Fruit fly (Drosophila melanogaster) whole organism, wandering third instar larva: ENCODE measurements around the gene Chsy.

Experiments
- Abd-B ChIP-seq: fragments of >200 bp; optimal IDR thresholded peaks from 2 replicates; lab custom pipeline; 2017; ENCODE audit warnings: missing biosample characterization, missing genetic modification characterization
- CG32264 ChIP-seq: fragments of 200-800 bp; sonication (Bioruptor generic); optimal IDR thresholded peaks from 2 replicates; lab custom pipeline; 2016; ENCODE audit warnings: missing biosample characterization, missing genetic modification characterization
- CG9705 ChIP-seq: fragments of 200-800 bp; sonication (Bioruptor generic); optimal IDR thresholded peaks from 2 replicates; lab custom pipeline; 2018; ENCODE audit warnings: missing biosample characterization, mild to moderate bottlenecking, missing genetic modification characterization
- CrebA ChIP-seq: fragments of 200-800 bp; sonication (Bioruptor generic); optimal IDR thresholded peaks from 2 replicates; lab custom pipeline; 2016; ENCODE audit warnings: missing biosample characterization, mild to moderate bottlenecking, missing genetic modification characterization, borderline replicate concordance
- Dfd ChIP-seq: fragments of >200 bp; optimal IDR thresholded peaks from 2 replicates; lab custom pipeline; 2017; ENCODE audit warnings: missing biosample characterization, missing genetic modification characterization
- Dif ChIP-seq: fragments of 200-275, 200-300 bp; sonication (Bioruptor generic); optimal IDR thresholded peaks from 2 replicates; lab custom pipeline; 2018; ENCODE audit warnings: missing biosample characterization, missing genetic modification characterization; ENCODE audit not compliant: partially characterized antibody
- GATAd ChIP-seq: sonication (Bioruptor generic); optimal IDR thresholded peaks from 2 replicates; lab custom pipeline; 2016; ENCODE audit warnings: missing biosample characterization, missing genetic modification characterization
- HLH106 ChIP-seq: fragments of 200-800 bp; optimal IDR thresholded peaks from 3 replicates; lab custom pipeline; 2019; ENCODE audit warnings: missing biosample characterization, mild to moderate bottlenecking, missing genetic modification characterization, moderate library complexity
- Hnf4 ChIP-seq: fragments of 200-800 bp; sonication (Bioruptor generic); optimal IDR thresholded peaks from 2 replicates; lab custom pipeline; 2016; ENCODE audit warnings: missing biosample characterization, mild to moderate bottlenecking, missing genetic modification characterization
- Hr78 ChIP-seq: fragments of >200 bp; optimal IDR thresholded peaks from 2 replicates; lab custom pipeline; 2017; ENCODE audit warnings: missing biosample characterization, missing genetic modification characterization
- Hr83 ChIP-seq: fragments of 200-300 bp; sonication (Bioruptor generic); optimal IDR thresholded peaks from 2 replicates; lab custom pipeline; 2016; ENCODE audit warnings: missing biosample characterization, mild to moderate bottlenecking, missing genetic modification characterization, moderate library complexity; ENCODE audit not compliant: poor library complexity, severe bottlenecking
- Jra ChIP-seq: sonication (Bioruptor generic); optimal IDR thresholded peaks from 2 replicates; lab custom pipeline; 2016; ENCODE audit warnings: missing biosample characterization, missing genetic modification characterization
- Mio ChIP-seq: sonication (Bioruptor generic); optimal IDR thresholded peaks from 2 replicates; lab custom pipeline; 2016; ENCODE audit warnings: missing biosample characterization, missing genetic modification characterization
- Myc ChIP-seq: fragments of >200 bp; optimal IDR thresholded peaks from 2 replicates; lab custom pipeline; 2017
- N ChIP-seq: fragments of >200 bp; optimal IDR thresholded peaks from 2 replicates; lab custom pipeline; 2018; ENCODE audit warnings: missing biosample characterization, missing external identifiers, missing genetic modification characterization
- OdsH ChIP-seq: fragments of 200-800 bp; sonication (Bioruptor generic); optimal IDR thresholded peaks from 2 replicates; lab custom pipeline; 2016; ENCODE audit warnings: missing biosample characterization, mild to moderate bottlenecking, missing genetic modification characterization
- Rel ChIP-seq, 2 experiments: fragments of 200-800 bp; sonication (Bioruptor generic) in 1 of 2; optimal IDR thresholded peaks; 2 replicates in 1 of 2; 3 replicates in 1 of 2; lab custom pipeline; 2016 to 2019; ENCODE audit warnings: mild to moderate bottlenecking in 2 of 2, missing biosample characterization in 2 of 2, missing genetic modification characterization in 2 of 2, moderate library complexity in 1 of 2
- Sp1 ChIP-seq: fragments of 200-800 bp; sonication (Bioruptor generic); optimal IDR thresholded peaks from 3 replicates; lab custom pipeline; 2019; ENCODE audit warnings: missing biosample characterization, mild to moderate bottlenecking, missing genetic modification characterization, moderate library complexity
- Vsx2 ChIP-seq: fragments of 200-300, 225-300 bp; sonication (Bioruptor generic); optimal IDR thresholded peaks from 2 replicates; lab custom pipeline; 2018; ENCODE audit warnings: missing biosample characterization, missing genetic modification characterization; ENCODE audit not compliant: partially characterized antibody
- br ChIP-seq: fragments of 200-800 bp; sonication (Bioruptor generic); optimal IDR thresholded peaks from 2 replicates; lab custom pipeline; 2016; ENCODE audit warnings: missing biosample characterization, missing genetic modification characterization
- brk ChIP-seq: fragments of 200-800 bp; sonication (Bioruptor generic); optimal IDR thresholded peaks from 2 replicates; lab custom pipeline; 2016; ENCODE audit warnings: missing biosample characterization, mild to moderate bottlenecking, missing genetic modification characterization
- dl ChIP-seq, 2 experiments: fragments of 175-275, 200-275 bp in 1 of 2; fragments of 200-275 bp in 1 of 2; sonication (Bioruptor generic); optimal IDR thresholded peaks; lab custom pipeline; 2018; ENCODE audit warnings: mild to moderate bottlenecking in 2 of 2, missing biosample characterization in 2 of 2, missing genetic modification characterization in 2 of 2, moderate library complexity in 2 of 2; ENCODE audit not compliant: partially characterized antibody in 2 of 2, insufficient read depth in 1 of 2
- dmrt93B ChIP-seq: fragments of 200-800 bp; sonication (Bioruptor generic); optimal IDR thresholded peaks from 2 replicates; lab custom pipeline; 2018; ENCODE audit warnings: missing biosample characterization, mild to moderate bottlenecking, missing genetic modification characterization
- dsf ChIP-seq: sonication (Bioruptor generic); optimal IDR thresholded peaks from 2 replicates; lab custom pipeline; 2016; ENCODE audit warnings: missing biosample characterization, missing genetic modification characterization, borderline replicate concordance
- ey ChIP-seq: fragments of 200-800 bp; sonication (Bioruptor generic); optimal IDR thresholded peaks from 2 replicates; lab custom pipeline; 2016; ENCODE audit warnings: missing biosample characterization, missing genetic modification characterization
- foxo ChIP-seq, 2 experiments: fragments of 200-800 bp; sonication (Bioruptor generic); optimal IDR thresholded peaks; 2 replicates in 1 of 2; 3 replicates in 1 of 2; lab custom pipeline; 2016 to 2017; ENCODE audit warnings: missing biosample characterization in 2 of 2, missing genetic modification characterization in 2 of 2
- fru ChIP-seq: fragments of 200-800 bp; sonication (Bioruptor generic); optimal IDR thresholded peaks from 3 replicates; lab custom pipeline; 2016; ENCODE audit warnings: missing biosample characterization, mild to moderate bottlenecking, missing genetic modification characterization
- h ChIP-seq: fragments of 200-800 bp; sonication (Bioruptor generic); optimal IDR thresholded peaks from 3 replicates; lab custom pipeline; 2016; ENCODE audit warnings: missing biosample characterization, mild to moderate bottlenecking, missing genetic modification characterization
- jim ChIP-seq: fragments of 175-275, 200-325 bp; sonication (Bioruptor generic); optimal IDR thresholded peaks from 2 replicates; lab custom pipeline; 2016; ENCODE audit warnings: missing biosample characterization, mild to moderate bottlenecking, missing genetic modification characterization
- lola ChIP-seq: fragments of >200 bp; optimal IDR thresholded peaks from 2 replicates; lab custom pipeline; 2017; ENCODE audit warnings: missing biosample characterization, missing genetic modification characterization
- pan ChIP-seq: fragments of >200 bp; optimal IDR thresholded peaks from 2 replicates; lab custom pipeline; 2017
- psq ChIP-seq: fragments of 200-800 bp; sonication (Bioruptor generic); optimal IDR thresholded peaks from 3 replicates; lab custom pipeline; 2017; ENCODE audit warnings: missing biosample characterization, mild to moderate bottlenecking, missing genetic modification characterization, moderate library complexity
- rgr ChIP-seq: fragments of 200-800 bp; sonication (Bioruptor generic); optimal IDR thresholded peaks from 3 replicates; lab custom pipeline; 2016; ENCODE audit warnings: missing biosample characterization, mild to moderate bottlenecking, missing genetic modification characterization
- sage ChIP-seq: fragments of 200-800 bp; sonication (Bioruptor generic); optimal IDR thresholded peaks from 2 replicates; lab custom pipeline; 2016; ENCODE audit warnings: missing biosample characterization, mild to moderate bottlenecking, missing genetic modification characterization
- sv ChIP-seq: fragments of 200-800 bp; sonication (Bioruptor generic); optimal IDR thresholded peaks from 3 replicates; lab custom pipeline; 2016; ENCODE audit warnings: missing biosample characterization, missing genetic modification characterization
- tai ChIP-seq: sonication (Bioruptor generic); optimal IDR thresholded peaks from 2 replicates; lab custom pipeline; 2016; ENCODE audit warnings: missing biosample characterization, missing genetic modification characterization
- usp ChIP-seq: fragments of >200 bp; optimal IDR thresholded peaks from 2 replicates; lab custom pipeline; 2017; ENCODE audit warnings: missing biosample characterization, missing genetic modification characterization
- woc ChIP-seq: sonication (Bioruptor generic); optimal IDR thresholded peaks from 2 replicates; lab custom pipeline; 2016; ENCODE audit warnings: missing biosample characterization, mild to moderate bottlenecking, missing genetic modification characterization

Gene Chsy

dm6 chrX:15623809-15624208, 30.5 kb upstream of the Chsy start:
- no peak for TF ChIP-seq GATAd
- no peak for TF ChIP-seq Mio
- TF ChIP-seq Dfd (GFP tag; lab: Kevin White, UChicago), result no peak
- TF ChIP-seq dsf, result no peak
- no peak for TF ChIP-seq br (GFP tag; lab: Kevin White, UChicago)
- TF ChIP-seq Abd-B (GFP tag; lab: Kevin White, UChicago), result no peak
- no peak for TF ChIP-seq h

DNA sequence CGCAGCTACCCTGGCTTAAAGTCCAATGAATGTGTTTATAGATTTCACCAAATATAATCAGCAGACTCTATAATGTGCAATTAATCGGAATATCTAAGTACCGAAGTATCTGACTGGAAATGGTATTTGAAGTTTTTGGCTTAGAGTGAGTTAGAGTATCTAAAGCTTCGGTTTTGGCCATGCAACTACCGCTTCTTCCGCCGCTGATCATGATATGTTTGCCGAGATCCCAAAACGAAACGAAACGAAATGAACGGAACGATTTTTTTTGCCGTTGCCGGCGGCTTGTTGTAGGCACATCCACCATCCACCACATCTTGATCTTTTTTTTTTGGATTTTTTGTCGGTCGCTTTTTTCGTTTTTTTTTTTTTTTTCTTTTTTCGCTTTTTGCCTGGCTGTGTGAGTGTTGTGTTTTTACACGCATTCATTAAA, 29.7 kb upstream of the Chsy start:
- no peak for TF ChIP-seq Abd-B (GFP tag; lab: Kevin White, UChicago)
- no peak for TF ChIP-seq lola
- TF ChIP-seq CrebA (GFP tag; lab: Kevin White, UChicago), result peak; percentile 69
- TF ChIP-seq tai, result peak; percentile 58
- TF ChIP-seq Hr78 (GFP tag; lab: Kevin White, UChicago), result no peak
- TF ChIP-seq Rel (GFP tag; optimal IDR thresholded peaks at IDR 0.05; lab: Kevin White, UChicago), result peak; percentile 77
- TF ChIP-seq Rel (tag; optimal IDR thresholded peaks at IDR 0.05; lab: Kevin White, UChicago), result peak; percentile 23
- TF ChIP-seq sv (GFP tag; lab: Kevin White, UChicago), result peak; percentile 26
- peak; percentile 87 for TF ChIP-seq HLH106 (tag; lab: Kevin White, UChicago)
- TF ChIP-seq fru (GFP tag; lab: Kevin White, UChicago), result peak; percentile 92
- TF ChIP-seq sage (GFP tag; lab: Kevin White, UChicago), result peak; percentile 65
- TF ChIP-seq foxo (GFP tag; optimal IDR thresholded peaks at IDR 0.05; lab: Kevin White, UChicago), result peak in 1 of 2 experiments; percentile 94
- TF ChIP-seq Hnf4 (GFP tag; lab: Kevin White, UChicago), result peak; percentile 87
- no peak for TF ChIP-seq jim (GFP tag; lab: Kevin White, UChicago)
- TF ChIP-seq Myc (lab: Kevin White, UChicago), result no peak
- TF ChIP-seq Jra (GFP tag; lab: Kevin White, UChicago), result peak; percentile 50
- peak; percentile 84 for TF ChIP-seq rgr (GFP tag; lab: Kevin White, UChicago)
- peak; percentile 82 for TF ChIP-seq OdsH
- no peak for TF ChIP-seq N (GFP tag; lab: Kevin White, UChicago)
- TF ChIP-seq brk (GFP tag; lab: Kevin White, UChicago), result peak; percentile 73
- no peak for TF ChIP-seq pan
- peak; percentile 84 for TF ChIP-seq psq
- TF ChIP-seq Dif, result no peak
- no peak for TF ChIP-seq usp
- no peak for TF ChIP-seq dl (GFP tag; optimal IDR thresholded peaks at IDR 0.05; lab: Kevin White, UChicago; ENCODE audit: insufficient read depth in 1 of 2, partially characterized antibody in 2 of 2)
- no peak for TF ChIP-seq dsf
- peak; percentile 68 for TF ChIP-seq CG32264 (GFP tag; lab: Kevin White, UChicago)
- TF ChIP-seq br (GFP tag; lab: Kevin White, UChicago), result peak; percentile 78
- no peak for TF ChIP-seq Mio
- TF ChIP-seq Hr83, result no peak
- no peak for TF ChIP-seq Vsx2 (GFP tag; lab: Kevin White, UChicago)
- peak; percentile 90 for TF ChIP-seq woc (GFP tag; lab: Kevin White, UChicago)
- peak; percentile 76 for TF ChIP-seq dmrt93B (GFP tag; lab: Kevin White, UChicago)
- TF ChIP-seq GATAd, result no peak
- peak; percentile 85 for TF ChIP-seq Sp1
- TF ChIP-seq ey (GFP tag; lab: Kevin White, UChicago), result peak; percentile 87
- TF ChIP-seq CG9705 (GFP tag; lab: Kevin White, UChicago), result peak; percentile 72
- TF ChIP-seq Dfd (GFP tag; lab: Kevin White, UChicago), result no peak
- peak; percentile 87 for TF ChIP-seq h
